Worm (Caenorhabditis elegans) whole organism, late embryonic: ENCODE data around the gene cest-33.

Experiments
- C38D4.7 ChIP-seq: fragments of 200-800 bp; sonication (Bioruptor generic); optimal IDR thresholded peaks from 2 replicates; lab custom pipeline; 2018; ENCODE audit warnings: mild to moderate bottlenecking, missing genetic modification characterization, moderate library complexity, missing compliant biosample characterization
- F13H6.1 ChIP-seq: sonication (generic microtip); optimal IDR thresholded peaks from 2 replicates; lab custom pipeline; 2016; ENCODE audit warnings: missing genetic modification characterization, missing compliant biosample characterization
- K02D7.2 ChIP-seq: sonication (generic microtip); optimal IDR thresholded peaks from 2 replicates; lab custom pipeline; 2017; ENCODE audit warnings: mild to moderate bottlenecking, missing genetic modification characterization, missing compliant biosample characterization
- K09A11.1 ChIP-seq: sonication (generic microtip); optimal IDR thresholded peaks from 2 replicates; lab custom pipeline; 2017; ENCODE audit warnings: antibody characterized with exemption, mild to moderate bottlenecking, missing genetic modification characterization, missing compliant biosample characterization; ENCODE audit not compliant: insufficient read depth
- ahr-1 ChIP-seq: sonication (generic microtip); optimal IDR thresholded peaks from 2 replicates; lab custom pipeline; 2016; ENCODE audit warnings: missing genetic modification characterization, missing compliant biosample characterization
- ceh-14 ChIP-seq: sonication (generic microtip); optimal IDR thresholded peaks from 2 replicates; lab custom pipeline; 2016; ENCODE audit warnings: missing genotype, missing genetic modification characterization, missing compliant biosample characterization
- ceh-19 ChIP-seq: fragments of 200-800 bp; sonication (Bioruptor generic); optimal IDR thresholded peaks from 2 replicates; lab custom pipeline; 2018; ENCODE audit warnings: mild to moderate bottlenecking, missing genetic modification characterization, missing compliant biosample characterization
- ceh-2 ChIP-seq: sonication (generic microtip); optimal IDR thresholded peaks from 2 replicates; lab custom pipeline; 2016; ENCODE audit warnings: missing genotype, missing genetic modification characterization, missing compliant biosample characterization
- ceh-24 ChIP-seq: sonication (generic microtip); optimal IDR thresholded peaks from 2 replicates; lab custom pipeline; 2016; ENCODE audit warnings: mild to moderate bottlenecking, missing genetic modification characterization, missing compliant biosample characterization
- ceh-30 ChIP-seq: fragments of 150-350 bp; optimal IDR thresholded peaks from 2 replicates; lab custom pipeline; 2014; ENCODE audit warnings: missing biosample characterization, missing genetic modification characterization
- ceh-34 ChIP-seq: sonication (generic microtip); optimal IDR thresholded peaks from 2 replicates; lab custom pipeline; 2016; ENCODE audit warnings: mild to moderate bottlenecking, missing genetic modification characterization, missing compliant biosample characterization
- ceh-45 ChIP-seq: fragments of 200-800 bp; sonication (Bioruptor generic); IDR thresholded peaks from 2 replicates; pipeline ENCODE4 v1.3.6; 2022; ENCODE audit warnings: missing genetic modification reagents, missing genetic modification characterization, missing compliant biosample characterization
- ceh-6 ChIP-seq: fragments of 200-800 bp; sonication (Bioruptor generic); optimal IDR thresholded peaks from 2 replicates; lab custom pipeline; 2018; ENCODE audit warnings: mild to moderate bottlenecking, missing genetic modification characterization, missing compliant biosample characterization
- dmd-4 ChIP-seq: sonication (generic microtip); optimal IDR thresholded peaks from 2 replicates; lab custom pipeline; 2016; ENCODE audit warnings: borderline replicate concordance, missing genetic modification characterization, missing compliant biosample characterization
- elt-2 ChIP-seq: sonication (generic microtip); optimal IDR thresholded peaks from 2 replicates; lab custom pipeline; 2016; ENCODE audit warnings: missing genetic modification reagents, missing genetic modification characterization, missing compliant biosample characterization
- elt-4 ChIP-seq: sonication (generic microtip); optimal IDR thresholded peaks from 2 replicates; lab custom pipeline; 2016; ENCODE audit warnings: missing genetic modification characterization, missing compliant biosample characterization
- ets-4 ChIP-seq: sonication (generic microtip); optimal IDR thresholded peaks from 2 replicates; lab custom pipeline; 2016; ENCODE audit warnings: missing genetic modification characterization, missing compliant biosample characterization
- eyg-1 ChIP-seq: sonication (generic microtip); optimal IDR thresholded peaks from 2 replicates; lab custom pipeline; 2016; ENCODE audit warnings: missing genotype, missing genetic modification characterization, missing compliant biosample characterization
- fkh-6 ChIP-seq: sonication (generic microtip); optimal IDR thresholded peaks from 2 replicates; lab custom pipeline; 2016; ENCODE audit warnings: missing genetic modification characterization, missing compliant biosample characterization
- gmeb-2 ChIP-seq: sonication (generic microtip); optimal IDR thresholded peaks from 2 replicates; lab custom pipeline; 2016; ENCODE audit warnings: missing genetic modification characterization, inconsistent platforms, missing compliant biosample characterization
- hlh-13 ChIP-seq: fragments of 200-800 bp; sonication (Bioruptor generic); optimal IDR thresholded peaks from 2 replicates; lab custom pipeline; 2018; ENCODE audit warnings: mild to moderate bottlenecking, missing genetic modification characterization, missing compliant biosample characterization
- hlh-6 ChIP-seq: sonication (generic microtip); optimal IDR thresholded peaks from 2 replicates; lab custom pipeline; 2016; ENCODE audit warnings: missing genotype, missing genetic modification characterization, missing compliant biosample characterization
- hlh-8 ChIP-seq: sonication (generic microtip); optimal IDR thresholded peaks from 2 replicates; lab custom pipeline; 2016; ENCODE audit warnings: missing genotype, missing genetic modification characterization, missing compliant biosample characterization
- lim-6 ChIP-seq: sonication (generic microtip); optimal IDR thresholded peaks from 2 replicates; lab custom pipeline; 2016; ENCODE audit warnings: missing genetic modification characterization, missing compliant biosample characterization
- madf-2 ChIP-seq: sonication (generic microtip); optimal IDR thresholded peaks from 2 replicates; lab custom pipeline; 2017; ENCODE audit warnings: missing genetic modification characterization, missing compliant biosample characterization
- odd-2 ChIP-seq: sonication (generic microtip); optimal IDR thresholded peaks from 2 replicates; lab custom pipeline; 2017; ENCODE audit warnings: antibody characterized with exemption, mild to moderate bottlenecking, missing genetic modification characterization, missing compliant biosample characterization
- pat-9 ChIP-seq: fragments of 200-800 bp; sonication (Bioruptor generic); optimal IDR thresholded peaks from 2 replicates; lab custom pipeline; 2018; ENCODE audit warnings: mild to moderate bottlenecking, missing genetic modification characterization, moderate library complexity, missing compliant biosample characterization
- pax-1 ChIP-seq: fragments of 150-350 bp; optimal IDR thresholded peaks from 2 replicates; lab custom pipeline; 2014; ENCODE audit warnings: missing biosample characterization, missing genetic modification characterization
- pros-1 ChIP-seq: fragments of 150-350 bp; optimal IDR thresholded peaks from 2 replicates; lab custom pipeline; 2014; ENCODE audit warnings: missing biosample characterization, missing genetic modification reagents, missing genetic modification characterization
- ref-2 ChIP-seq: sonication (generic microtip); optimal IDR thresholded peaks from 2 replicates; lab custom pipeline; 2016; ENCODE audit warnings: missing genetic modification characterization, missing compliant biosample characterization
- sdc-2 ChIP-seq: sonication (generic microtip); optimal IDR thresholded peaks from 2 replicates; lab custom pipeline; 2016; ENCODE audit warnings: missing genotype, missing genetic modification characterization, missing compliant biosample characterization
- sox-2 ChIP-seq: fragments of 200-800 bp; sonication (Bioruptor generic); IDR thresholded peaks from 2 replicates; pipeline ENCODE4 v1.3.6; 2022; ENCODE audit warnings: missing genetic modification reagents, missing genetic modification characterization, missing compliant biosample characterization
- sox-4 ChIP-seq: sonication (generic microtip); optimal IDR thresholded peaks from 2 replicates; lab custom pipeline; 2017; ENCODE audit warnings: mild to moderate bottlenecking, missing genetic modification characterization, inconsistent platforms, missing compliant biosample characterization
- syd-9 ChIP-seq: sonication (generic microtip); optimal IDR thresholded peaks from 2 replicates; lab custom pipeline; 2016; ENCODE audit warnings: mild to moderate bottlenecking, missing genetic modification characterization, moderate library complexity, missing compliant biosample characterization
- unc-3 ChIP-seq, 2 experiments: fragments of 200-800 bp in 1 of 2; sonication (Bioruptor generic) in 1 of 2; sonication (generic microtip) in 1 of 2; conservative IDR thresholded peaks in 1 of 2; optimal IDR thresholded peaks in 1 of 2; 2 replicates each; pipeline versions ENCODE4 v1.3.6 to Lab custom; 2016 to 2022; ENCODE audit warnings: missing compliant biosample characterization in 2 of 2, missing genetic modification characterization in 2 of 2, missing genetic modification reagents in 1 of 2
- unc-86 ChIP-seq: sonication (generic microtip); optimal IDR thresholded peaks from 2 replicates; lab custom pipeline; 2016; ENCODE audit warnings: missing genetic modification characterization, missing compliant biosample characterization
- ztf-16 ChIP-seq: sonication (generic microtip); optimal IDR thresholded peaks from 2 replicates; lab custom pipeline; 2017; ENCODE audit warnings: missing genetic modification characterization, missing compliant biosample characterization

cest-33 gene

ce11 chrV:6358709-6359108 is 6.8 kb downstream of the cest-33 start:
- TF ChIP-seq ceh-34 (tag; lab: Kevin White, UChicago): no peak
- TF ChIP-seq ceh-2 (tag; lab: Kevin White, UChicago): no peak
- no peak for TF ChIP-seq K09A11.1 (tag; lab: Kevin White, UChicago)
- no peak for TF ChIP-seq pros-1 (tag; lab: Kevin White, UChicago)
- no peak for TF ChIP-seq gmeb-2 (tag; lab: Kevin White, UChicago)
- no peak for TF ChIP-seq pax-1
- no peak for TF ChIP-seq lim-6 (tag; lab: Kevin White, UChicago)
- no peak for TF ChIP-seq pat-9 (tag; lab: Kevin White, UChicago)
- TF ChIP-seq elt-4 (tag; lab: Kevin White, UChicago): no peak
- TF ChIP-seq eyg-1: no peak
- no peak for TF ChIP-seq hlh-6
- TF ChIP-seq ceh-30 (tag; lab: Kevin White, UChicago): no peak
- no peak for TF ChIP-seq ceh-45 (GFP tag; lab: Robert Waterston, UW)
- TF ChIP-seq elt-2 (tag; lab: Kevin White, UChicago): no peak
- TF ChIP-seq, all 69 proteins: peak for 0

- TF ChIP-seq syd-9 (tag; lab: Kevin White, UChicago) (no peak), F13H6.1 (peak; percentile 53)
- TF ChIP-seq, all 69 proteins: peak for 1
These were observed 8.2 kb downstream of the cest-33 start for ce11 chrV:6357236-6357635.

DNA sequence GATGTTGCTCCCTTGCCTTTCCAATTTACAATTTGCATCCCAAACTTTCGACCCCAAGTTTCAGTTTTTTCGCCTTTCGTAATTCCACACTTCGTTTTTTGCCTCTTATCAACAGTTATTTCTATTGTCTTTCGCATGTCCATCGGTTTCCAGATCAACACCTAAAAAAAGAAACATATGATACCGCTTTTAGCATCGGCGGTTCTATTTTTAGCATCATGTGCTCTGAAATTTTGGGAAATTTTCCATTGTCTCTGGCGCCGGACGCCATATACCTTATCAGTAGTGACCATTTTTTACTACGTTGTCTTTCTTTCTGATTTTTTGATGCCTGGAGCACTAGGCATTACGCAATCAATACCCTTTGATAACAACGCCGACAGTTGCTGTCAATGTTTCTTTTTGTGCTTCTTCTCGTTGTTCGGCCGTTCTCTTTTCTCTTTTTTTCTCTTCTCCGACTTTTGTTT is 9.5 kb downstream of the cest-33 start, which contains the start of gene bcl-11:
Gene bcl-11, plus strand, starts transcription at position 51 of the 467 bp plus-strand sequence.
- peak; percentile 22 for TF ChIP-seq elt-2 (tag; lab: Kevin White, UChicago)
- no peak for TF ChIP-seq gmeb-2 (tag; lab: Kevin White, UChicago)

- TF ChIP-seq eyg-1 (no peak), F13H6.1 (peak; percentile 55), unc-3 (GFP tag; conservative IDR thresholded peaks at IDR 0.05; lab: Robert Waterston, UW) (no peak), unc-3 (tag; optimal IDR thresholded peaks at IDR 0.05; lab: Kevin White, UChicago) (no peak), K02D7.2 (tag; lab: Kevin White, UChicago) (no peak), ceh-14 (tag; lab: Kevin White, UChicago) (no peak)
- TF ChIP-seq, all 69 proteins: peak for 1
These were observed 10.1 kb downstream of the cest-33 start for ce11 chrV:6355412-6355811.

DNA sequence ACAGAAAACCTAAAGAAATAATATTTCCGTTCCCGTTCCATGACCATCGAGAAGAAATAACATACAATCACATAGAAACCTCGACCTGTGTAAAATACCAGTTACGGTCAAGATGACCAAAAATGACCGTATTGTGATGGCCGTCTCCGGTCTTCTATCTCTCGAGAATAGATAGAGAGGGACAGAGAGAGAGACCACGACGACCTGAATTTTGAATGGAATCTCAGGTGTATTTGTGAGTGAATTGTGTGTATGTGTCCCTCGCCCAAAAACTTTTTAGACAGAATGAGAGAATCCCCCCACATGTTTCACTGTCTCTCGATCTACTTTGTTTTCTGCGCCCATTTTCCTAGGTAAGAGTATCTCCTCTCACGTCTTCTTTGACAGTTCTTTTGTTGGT is 10.7 kb downstream of the cest-33 start:
- TF ChIP-seq unc-86: no peak
- TF ChIP-seq ahr-1 (tag; lab: Kevin White, UChicago): no peak
- no peak for TF ChIP-seq ceh-14 (tag; lab: Kevin White, UChicago)
- no peak for TF ChIP-seq hlh-8
- no peak for TF ChIP-seq ets-4 (tag; lab: Kevin White, UChicago)
- no peak for TF ChIP-seq ztf-16 (tag; lab: Kevin White, UChicago)
- TF ChIP-seq ceh-19: no peak
- no peak for TF ChIP-seq pros-1 (tag; lab: Kevin White, UChicago)
- no peak for TF ChIP-seq hlh-13 (GFP tag; lab: Kevin White, UChicago)
- no peak for TF ChIP-seq madf-2 (tag; lab: Kevin White, UChicago)
- TF ChIP-seq ceh-6 (GFP tag; lab: Kevin White, UChicago): no peak
- TF ChIP-seq odd-2 (tag; lab: Kevin White, UChicago): no peak
- no peak for TF ChIP-seq elt-4 (tag; lab: Kevin White, UChicago)
- no peak for TF ChIP-seq fkh-6
- no peak for TF ChIP-seq sox-4
- TF ChIP-seq hlh-6: no peak

ce11 chrV:6354202-6354601 is 11.3 kb downstream of the cest-33 start:
- peak; percentile 78 for TF ChIP-seq F13H6.1
- no peak for TF ChIP-seq sox-2 (GFP tag; lab: Robert Waterston, UW)
- no peak for TF ChIP-seq ceh-24 (tag; lab: Kevin White, UChicago)
- TF ChIP-seq ceh-30 (tag; lab: Kevin White, UChicago): no peak
- TF ChIP-seq C38D4.7 (GFP tag; lab: Kevin White, UChicago): no peak
- peak; percentile 4 for TF ChIP-seq dmd-4
- no peak for TF ChIP-seq hlh-8
- TF ChIP-seq ref-2 (tag; lab: Kevin White, UChicago): peak; percentile 75
- TF ChIP-seq sdc-2 (tag; lab: Kevin White, UChicago): no peak
- TF ChIP-seq, all 69 proteins: peak for 3
